Fruit fly (Drosophila melanogaster): ENCODE data around the gene Nelf-A.

Nelf-A gene

DNA sequence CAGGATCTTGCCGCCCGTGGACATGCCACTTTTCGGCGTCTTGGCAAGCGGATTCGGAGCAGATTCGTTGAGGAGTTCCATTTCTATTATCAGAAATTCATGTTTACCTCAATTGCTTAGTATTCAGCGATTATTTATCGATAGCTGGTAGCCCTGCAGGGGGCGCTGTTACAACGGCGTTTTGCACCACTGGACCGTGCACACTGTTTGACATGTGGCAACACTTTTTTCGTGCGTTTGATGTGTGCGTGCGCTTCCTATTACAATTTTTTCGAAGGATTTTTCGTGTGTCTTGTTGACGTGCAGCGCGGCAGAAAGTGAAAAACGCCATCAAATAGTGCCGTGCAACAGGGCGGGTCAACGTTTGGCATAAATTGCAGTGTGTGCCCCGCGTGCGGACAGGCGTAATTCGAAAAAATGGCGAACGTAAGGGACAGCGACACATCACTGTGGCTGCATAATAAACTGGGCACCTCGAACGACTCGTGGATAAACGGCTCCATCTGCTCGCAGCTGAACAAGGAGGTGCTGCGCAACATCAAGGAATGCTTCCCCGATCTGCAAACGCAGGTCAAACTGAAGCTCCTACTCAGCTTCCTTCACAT lies at the start of gene Nelf-A, which contains the start of gene CG3337:
Gene Nelf-A (plus strand): TSS at position 252 of the 605 bp plus-strand sequence.
Gene CG3337 (minus strand): TSS at position 132 of the 605 bp plus-strand sequence.
- TF ChIP-seq CG13204 (GFP tag; optimal IDR thresholded peaks at IDR 0.05) (no peak), CG4496 (GFP tag; IDR thresholded peaks at IDR 0.05) (peak; percentile 77), CG14655 (GFP tag; optimal IDR thresholded peaks at IDR 0.05) (no peak), Ets98B (GFP tag; IDR thresholded peaks at IDR 0.05) (peak; percentile 48), CG12605 (GFP tag; IDR thresholded peaks at IDR 0.05) (0 out of 2 replicates have a peak, but pooled peaks have one; percentile 13), CG32121 (GFP tag; IDR thresholded peaks at IDR 0.05) (no peak), CG8301 (tag; optimal IDR thresholded peaks at IDR 0.05) (no peak), CG34367 (tag; optimal IDR thresholded peaks at IDR 0.05) (peak; percentile 13), Snoo (tag; optimal IDR thresholded peaks at IDR 0.05) (peak; percentile 53), rn (GFP tag; IDR thresholded peaks at IDR 0.05) (peak; percentile 38; the same call in 1 of the 2 replicates), fd96Ca (GFP tag; IDR thresholded peaks at IDR 0.05) (0 out of 3 replicates have a peak, but pooled peaks have one; percentile 21), CG15710 (tag; optimal IDR thresholded peaks at IDR 0.05) (peak; percentile 41)

DNA sequence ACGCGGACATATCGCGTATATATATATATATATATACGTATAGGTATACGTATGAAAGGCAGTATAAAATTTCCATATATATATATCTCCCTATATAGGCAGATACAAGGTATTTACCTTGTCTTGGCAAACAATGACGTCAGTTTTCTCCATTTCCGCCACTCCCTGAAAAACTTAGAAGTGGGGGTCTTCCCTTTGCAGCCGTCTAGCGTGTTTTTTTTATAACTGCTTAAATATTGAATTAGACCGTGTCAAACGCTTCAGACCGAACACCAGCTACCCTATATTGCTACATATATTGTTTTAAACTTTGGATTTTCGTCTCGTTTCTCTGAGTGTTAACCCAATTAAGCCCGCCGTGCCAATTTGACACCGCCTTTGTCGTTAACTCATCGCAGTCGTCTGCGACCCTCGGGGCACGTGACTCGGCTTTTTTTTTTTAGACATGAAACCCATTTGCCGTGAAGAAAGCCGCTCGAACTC lies 46.8 kb upstream of the Nelf-A start:
- TF ChIP-seq Pif1A (GFP tag; optimal IDR thresholded peaks at IDR 0.05) (peak; percentile 31), CG4496 (GFP tag; IDR thresholded peaks at IDR 0.05) (no peak), CG14655 (GFP tag; optimal IDR thresholded peaks at IDR 0.05) (no peak)

DNA sequence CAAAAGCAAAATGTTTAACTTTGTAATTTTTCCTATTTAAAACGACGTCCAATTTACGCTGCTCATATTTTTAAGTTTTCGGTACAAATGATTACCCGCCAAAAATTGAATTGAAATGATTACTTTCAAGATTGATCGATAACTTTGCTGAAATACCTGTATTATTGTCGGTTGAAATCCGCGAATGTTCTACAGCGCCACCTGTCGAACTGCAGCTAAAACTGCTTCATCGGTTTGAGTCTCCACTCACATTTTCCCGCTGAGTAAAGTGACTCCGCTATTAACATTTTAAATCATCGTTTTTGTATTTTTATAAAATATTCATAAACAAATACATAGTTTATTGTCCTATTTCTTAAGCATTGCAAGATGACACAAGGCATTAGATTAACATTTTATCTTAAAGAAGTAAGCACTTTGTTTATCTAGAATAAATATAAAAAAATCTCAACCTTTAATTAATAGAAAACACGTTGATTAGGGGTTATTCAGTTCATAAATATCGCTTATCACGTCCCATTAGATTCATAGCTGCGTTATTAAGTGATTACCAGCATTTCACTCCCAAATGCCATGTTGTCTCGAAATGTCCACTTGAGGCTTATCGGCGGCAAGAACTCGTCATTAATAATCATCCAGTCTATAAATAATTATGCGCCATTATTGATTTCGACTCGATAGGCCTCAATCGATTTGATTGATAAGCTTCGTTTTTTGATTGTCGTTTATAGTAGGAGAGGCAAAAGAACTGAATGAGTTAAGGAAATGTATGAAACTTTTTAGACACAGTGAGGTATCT lies 43.7 kb upstream of the Nelf-A start:
- TF ChIP-seq CG8159 (tag; optimal IDR thresholded peaks at IDR 0.05) (no peak), D1 (tag; optimal IDR thresholded peaks at IDR 0.05) (peak; percentile 45)

DNA sequence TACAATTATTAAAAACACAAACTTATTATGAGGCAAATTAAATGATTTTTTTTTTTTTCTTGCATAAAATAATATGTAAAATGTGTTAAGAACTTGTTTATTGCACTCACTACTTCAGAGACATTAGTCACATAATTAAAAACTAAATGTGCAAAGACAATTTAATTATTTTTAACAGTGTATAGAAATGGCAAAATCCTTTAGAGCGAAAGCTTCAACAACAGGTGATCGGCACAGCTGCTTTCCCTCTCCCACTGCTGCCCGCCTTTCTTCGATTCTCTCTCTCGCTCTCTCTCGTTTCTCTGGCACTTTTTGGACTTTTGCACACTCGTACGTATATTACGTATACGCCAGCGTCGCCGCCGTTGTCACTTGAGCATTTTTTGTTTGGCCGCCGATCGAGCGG lies 43.1 kb upstream of the Nelf-A start:
- TF ChIP-seq CG4496 (GFP tag; IDR thresholded peaks at IDR 0.05): peak; percentile 36; the same call in 1 of the 3 replicates
- no peak for TF ChIP-seq CG8301 (tag; optimal IDR thresholded peaks at IDR 0.05)

DNA sequence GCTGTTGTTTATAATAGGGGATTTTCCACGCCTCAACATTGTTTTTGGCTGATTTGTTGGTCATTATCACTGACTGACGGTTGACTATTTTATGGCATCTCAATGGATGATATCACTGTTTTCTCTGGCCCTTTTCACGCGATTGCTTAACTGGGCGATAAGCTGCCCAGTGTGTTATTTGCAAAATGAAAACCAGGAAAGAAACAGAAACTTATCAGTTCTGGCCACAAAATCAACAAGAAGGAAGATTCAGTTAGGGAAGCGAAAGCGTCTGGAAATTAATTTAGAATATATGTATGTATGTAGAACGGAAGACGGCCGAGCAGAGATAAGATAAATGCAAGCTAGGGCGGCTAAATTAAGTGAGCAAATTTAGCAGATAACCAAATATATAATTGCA lies 41.5 kb upstream of the Nelf-A start:
- TF ChIP-seq gl (tag; optimal IDR thresholded peaks at IDR 0.05): no peak
- TF ChIP-seq D1 (tag; optimal IDR thresholded peaks at IDR 0.05): no peak
- no peak for TF ChIP-seq Snoo (tag; optimal IDR thresholded peaks at IDR 0.05)
- TF ChIP-seq fd96Ca (GFP tag; IDR thresholded peaks at IDR 0.05): no peak
- no peak for TF ChIP-seq CG14655 (GFP tag; optimal IDR thresholded peaks at IDR 0.05)
- no peak for TF ChIP-seq CG8159 (tag; optimal IDR thresholded peaks at IDR 0.05)
- TF ChIP-seq Pif1A (GFP tag; optimal IDR thresholded peaks at IDR 0.05): no peak
- TF ChIP-seq Pif1B (GFP tag; optimal IDR thresholded peaks at IDR 0.05): no peak
- TF ChIP-seq CG9948 (tag; optimal IDR thresholded peaks at IDR 0.05): no peak
- no peak for TF ChIP-seq CG8301 (tag; optimal IDR thresholded peaks at IDR 0.05)
- TF ChIP-seq CG13204 (GFP tag; optimal IDR thresholded peaks at IDR 0.05): no peak
- no peak for TF ChIP-seq Ets98B (GFP tag; IDR thresholded peaks at IDR 0.05)

DNA sequence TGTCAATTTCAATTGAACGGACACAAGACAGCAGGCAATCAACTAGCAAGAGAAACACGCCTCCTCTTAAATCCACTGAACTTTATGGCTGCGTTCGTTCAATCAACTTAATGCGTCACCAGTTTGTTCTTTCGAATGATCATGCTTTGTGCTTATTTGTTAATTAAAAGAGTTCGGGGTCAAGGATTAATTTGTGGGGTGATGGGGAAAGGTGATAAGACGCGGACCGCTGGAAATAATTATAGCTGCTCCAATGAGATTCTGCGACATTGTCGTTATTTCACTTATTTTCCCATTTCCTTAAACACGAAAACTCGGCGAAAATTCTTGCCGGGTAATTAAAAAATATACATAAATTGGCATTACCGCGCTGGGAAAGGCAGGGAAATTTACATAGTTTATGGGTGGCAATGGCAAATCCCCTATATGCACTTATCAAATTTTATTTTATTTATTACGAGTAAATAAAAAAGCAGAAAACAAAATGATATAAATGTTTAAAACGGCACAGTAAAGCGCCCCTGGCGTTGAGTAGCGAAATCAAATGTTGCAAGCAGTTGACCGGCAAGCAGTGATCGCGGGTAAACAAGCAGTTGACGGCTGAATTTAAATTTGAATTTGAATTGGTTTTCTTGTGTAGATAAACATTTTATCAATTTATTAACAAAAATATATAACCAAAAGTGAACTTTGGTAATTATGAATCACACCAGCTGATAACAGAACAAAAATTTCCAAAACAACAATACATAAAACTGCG lies 39.0 kb upstream of the Nelf-A start:
- TF ChIP-seq CG17806 (tag; optimal IDR thresholded peaks at IDR 0.05) (peak; percentile 26), CG15710 (tag; optimal IDR thresholded peaks at IDR 0.05) (peak; percentile 10), Snoo (tag; optimal IDR thresholded peaks at IDR 0.05) (peak; percentile 28), D1 (tag; optimal IDR thresholded peaks at IDR 0.05) (peak; percentile 95), rn (GFP tag; IDR thresholded peaks at IDR 0.05) (no peak), gl (tag; optimal IDR thresholded peaks at IDR 0.05) (no peak), Ets98B (GFP tag; IDR thresholded peaks at IDR 0.05) (peak; percentile 43; the same call in 1 of the 2 replicates), CG10348 (GFP tag; IDR thresholded peaks at IDR 0.05) (no peak), fd96Ca (GFP tag; IDR thresholded peaks at IDR 0.05) (no peak), CG8301 (tag; optimal IDR thresholded peaks at IDR 0.05) (peak; percentile 22), CG14655 (GFP tag; optimal IDR thresholded peaks at IDR 0.05) (peak; percentile 35), CG8159 (tag; optimal IDR thresholded peaks at IDR 0.05) (peak; percentile 25), EcR (GFP tag; optimal IDR thresholded peaks at IDR 0.05) (peak; percentile 66), CG32121 (GFP tag; IDR thresholded peaks at IDR 0.05) (0 out of 2 replicates have a peak, but pooled peaks have one; percentile 18), CG4496 (GFP tag; IDR thresholded peaks at IDR 0.05) (peak; percentile 63; the same call in 2 of the 3 replicates)

Data from whole organism, pupa.